Worm (Caenorhabditis elegans): Measurements from ENCODE around the gene Y43F8C.3.

ce11 chrV:19605880-19606279 is 16.5 kb downstream of the Y43F8C.3 start, which contains the start of gene nlp-25:
- TF ChIP-seq hlh-30 (tag; optimal IDR thresholded peaks at IDR 0.05; ENCODE audit: insufficient read depth) = no peak
- no peak for TF ChIP-seq ceh-45 (GFP tag; IDR thresholded peaks at IDR 0.05)
- no peak for TF ChIP-seq nfya-1 (tag; optimal IDR thresholded peaks at IDR 0.05)
